Fruit fly (Drosophila melanogaster) whole organism, embryonic: ENCODE measurements around the gene CG16812.

Experiments used
- BtbVII ChIP-seq: fragments of 200-800 bp; sonication (Bioruptor generic); optimal IDR thresholded peaks from 3 replicates; lab custom pipeline; 2017; ENCODE audit warnings: missing biosample characterization, mild to moderate bottlenecking, missing genetic modification characterization
- CG10209 ChIP-seq: fragments of 200-800 bp; sonication (Bioruptor generic); optimal IDR thresholded peaks from 3 replicates; lab custom pipeline; 2017; ENCODE audit warnings: missing biosample characterization, mild to moderate bottlenecking, missing genetic modification characterization, missing genetic modification reagents
- CG10267 ChIP-seq: fragments of 200-800 bp; sonication (Bioruptor generic); optimal IDR thresholded peaks from 2 replicates; lab custom pipeline; 2018; ENCODE audit warnings: missing biosample characterization, mild to moderate bottlenecking, missing genetic modification characterization, moderate library complexity
- CG10565 ChIP-seq: fragments of 200-800 bp; sonication (Bioruptor generic); optimal IDR thresholded peaks from 3 replicates; lab custom pipeline; 2016; ENCODE audit warnings: missing biosample characterization, mild to moderate bottlenecking, missing genetic modification characterization
- CG11085 ChIP-seq: fragments of 200-800 bp; sonication (Bioruptor generic); IDR thresholded peaks from 2 replicates; pipeline ENCODE4 v1.3.6; 2022; ENCODE audit warnings: missing biosample characterization, missing genetic modification characterization
- CG11456 ChIP-seq: fragments of 200-800 bp; sonication (Bioruptor generic); IDR thresholded peaks from 3 replicates; pipeline ENCODE4 v1.3.6; 2022; ENCODE audit warnings: missing biosample characterization, missing genetic modification characterization
- CG14965 ChIP-seq: fragments of 200-800 bp; sonication (Bioruptor generic); optimal IDR thresholded peaks from 2 replicates; lab custom pipeline; 2016; ENCODE audit warnings: missing biosample characterization, missing genetic modification characterization, borderline replicate concordance
- CG15269 ChIP-seq: fragments of 200-800 bp; sonication (Bioruptor generic); optimal IDR thresholded peaks from 2 replicates; lab custom pipeline; 2018; ENCODE audit warnings: missing biosample characterization, mild to moderate bottlenecking, missing genetic modification characterization, moderate library complexity
- CG1529 ChIP-seq: fragments of 200-800 bp; sonication (Bioruptor generic); optimal IDR thresholded peaks from 3 replicates; lab custom pipeline; 2018; ENCODE audit warnings: missing biosample characterization, missing genetic modification characterization
- CG15479 ChIP-seq: fragments of 200-800 bp; sonication (Bioruptor generic); optimal IDR thresholded peaks from 3 replicates; lab custom pipeline; 2019; ENCODE audit warnings: missing biosample characterization, mild to moderate bottlenecking, missing genetic modification characterization, moderate library complexity
- CG17359 ChIP-seq: fragments of 200-800 bp; sonication (Bioruptor generic); optimal IDR thresholded peaks from 3 replicates; lab custom pipeline; 2018; ENCODE audit warnings: missing biosample characterization, mild to moderate bottlenecking, missing genetic modification characterization, moderate library complexity
- CG17568 ChIP-seq: fragments of 200-800 bp; sonication (Bioruptor generic); optimal IDR thresholded peaks from 2 replicates; lab custom pipeline; 2018; ENCODE audit warnings: missing biosample characterization, mild to moderate bottlenecking, missing genetic modification characterization, moderate library complexity
- CG17612 ChIP-seq: fragments of 200-800 bp; sonication (Bioruptor generic); IDR thresholded peaks from 2 replicates; pipeline ENCODE4 v1.3.6; 2022; ENCODE audit warnings: missing biosample characterization, missing genetic modification characterization
- CG18262 ChIP-seq: fragments of 200-800 bp; optimal IDR thresholded peaks from 3 replicates; lab custom pipeline; 2019; ENCODE audit warnings: missing biosample characterization, mild to moderate bottlenecking, missing genetic modification characterization, moderate library complexity
- CG30020 ChIP-seq: fragments of 200-800 bp; optimal IDR thresholded peaks from 2 replicates; lab custom pipeline; 2019; ENCODE audit warnings: missing biosample characterization, mild to moderate bottlenecking, missing genetic modification characterization, moderate library complexity
- CG3847 ChIP-seq: fragments of 200-800 bp; sonication (Bioruptor generic); IDR thresholded peaks from 2 replicates; pipeline ENCODE4 v1.3.6; 2022; ENCODE audit warnings: missing biosample characterization, missing genetic modification characterization
- CG42726 ChIP-seq: fragments of 200-800 bp; sonication (Bioruptor generic); IDR thresholded peaks from 2 replicates; pipeline ENCODE4 v1.3.6; 2022; ENCODE audit warnings: missing biosample characterization, missing genetic modification characterization; ENCODE audit not compliant: partially characterized antibody
- CG6791 ChIP-seq: fragments of 200-800 bp; sonication (Bioruptor generic); IDR thresholded peaks from 3 replicates; pipeline ENCODE4 v1.3.6; 2022; ENCODE audit warnings: missing biosample characterization, missing genetic modification characterization; ENCODE audit not compliant: partially characterized antibody
- CG6854 ChIP-seq: fragments of 200-800 bp; sonication (Bioruptor generic); optimal IDR thresholded peaks from 3 replicates; lab custom pipeline; 2017; ENCODE audit warnings: missing biosample characterization, mild to moderate bottlenecking, missing genetic modification characterization
- CG7987 ChIP-seq: fragments of 200-800 bp; sonication (Bioruptor generic); optimal IDR thresholded peaks from 2 replicates; lab custom pipeline; 2018; ENCODE audit warnings: missing biosample characterization, mild to moderate bottlenecking, missing genetic modification characterization, moderate library complexity
- H15 ChIP-seq: fragments of 200-800 bp; sonication (Bioruptor generic); IDR thresholded peaks from 3 replicates; pipeline ENCODE4 v1.3.6; 2022; ENCODE audit warnings: missing biosample characterization, missing genetic modification characterization
- H2.0 ChIP-seq: fragments of 200-800 bp; sonication (Bioruptor generic); IDR thresholded peaks from 2 replicates; pipeline ENCODE4 v1.3.6; 2022; ENCODE audit warnings: missing biosample characterization, missing genetic modification characterization
- Hmx ChIP-seq: fragments of 200-800 bp; sonication (Bioruptor generic); optimal IDR thresholded peaks from 2 replicates; lab custom pipeline; 2016; ENCODE audit warnings: missing biosample characterization, missing genetic modification characterization
- Kr ChIP-seq: fragments of 200-800 bp; sonication (Bioruptor generic); optimal IDR thresholded peaks from 2 replicates; lab custom pipeline; 2017; ENCODE audit warnings: missing biosample characterization, mild to moderate bottlenecking, missing genetic modification characterization
- Meics ChIP-seq: fragments of 200-800 bp; sonication (Bioruptor generic); optimal IDR thresholded peaks from 2 replicates; lab custom pipeline; 2017; ENCODE audit warnings: missing biosample characterization, mild to moderate bottlenecking, missing genetic modification characterization
- NK7.1 ChIP-seq: fragments of 200-800 bp; sonication (Bioruptor generic); optimal IDR thresholded peaks from 3 replicates; lab custom pipeline; 2016; ENCODE audit warnings: missing biosample characterization, missing genetic modification characterization
- Oli ChIP-seq: fragments of 200-800 bp; sonication (Bioruptor generic); optimal IDR thresholded peaks from 2 replicates; lab custom pipeline; 2018; ENCODE audit warnings: missing biosample characterization, mild to moderate bottlenecking, missing genetic modification characterization, moderate library complexity
- Sox100B ChIP-seq: fragments of 200-800 bp; sonication (Bioruptor generic); optimal IDR thresholded peaks from 3 replicates; lab custom pipeline; 2018; ENCODE audit warnings: missing biosample characterization, mild to moderate bottlenecking, missing genetic modification characterization
- Taf1 ChIP-seq: fragments of 200-800 bp; sonication (Bioruptor generic); IDR thresholded peaks from 2 replicates; pipeline ENCODE4 v1.3.6; 2022; ENCODE audit warnings: missing biosample characterization, missing genetic modification characterization
- br ChIP-seq: fragments of >200 bp; optimal IDR thresholded peaks from 2 replicates; lab custom pipeline; 2017
- cad ChIP-seq: fragments of >200 bp; optimal IDR thresholded peaks from 2 replicates; lab custom pipeline; 2017; ENCODE audit warnings: missing biosample characterization, missing genetic modification characterization
- chm ChIP-seq: fragments of 200-800 bp; sonication (Bioruptor generic); IDR thresholded peaks from 2 replicates; pipeline ENCODE4 v1.3.6; 2022; ENCODE audit warnings: missing biosample characterization, missing genetic modification characterization
- da ChIP-seq: fragments of 200-800 bp; sonication (Bioruptor generic); optimal IDR thresholded peaks from 2 replicates; lab custom pipeline; 2016; ENCODE audit warnings: missing biosample characterization, missing genetic modification characterization
- dimm ChIP-seq: fragments of 200-800 bp; sonication (Bioruptor generic); IDR thresholded peaks from 2 replicates; pipeline ENCODE4 v1.3.6; 2022; ENCODE audit warnings: missing biosample characterization, missing genetic modification characterization
- dmrt11E ChIP-seq: fragments of 200-800 bp; sonication (Bioruptor generic); optimal IDR thresholded peaks from 3 replicates; lab custom pipeline; 2018; ENCODE audit warnings: missing biosample characterization, mild to moderate bottlenecking, missing genetic modification characterization, moderate library complexity
- exex ChIP-seq: fragments of 200-800 bp; sonication (Bioruptor generic); optimal IDR thresholded peaks from 4 replicates; lab custom pipeline; 2018; ENCODE audit warnings: missing biosample characterization, mild to moderate bottlenecking, missing genetic modification characterization, moderate library complexity
- gsb ChIP-seq: fragments of 200-800 bp; sonication (Bioruptor generic); IDR thresholded peaks from 2 replicates; pipeline ENCODE4 v1.3.6; 2022; ENCODE audit warnings: missing biosample characterization, missing genetic modification characterization
- gt ChIP-seq: fragments of 200-800 bp; sonication (Bioruptor generic); IDR thresholded peaks from 2 replicates; pipeline ENCODE4 v1.3.6; 2022; ENCODE audit warnings: missing biosample characterization, missing genetic modification characterization
- hkb ChIP-seq, 2 experiments: fragments of 200-800 bp in 1 of 2; fragments of >200 bp in 1 of 2; sonication (Bioruptor generic) in 1 of 2; IDR thresholded peaks in 1 of 2; optimal IDR thresholded peaks in 1 of 2; 2 replicates each; pipeline versions ENCODE4 v1.3.6 to Lab custom; 2017 to 2022; ENCODE audit warnings: missing biosample characterization in 1 of 2, missing genetic modification characterization in 1 of 2
- jing ChIP-seq: fragments of 200-800 bp; sonication (Bioruptor generic); optimal IDR thresholded peaks from 2 replicates; lab custom pipeline; 2018; ENCODE audit warnings: missing biosample characterization, mild to moderate bottlenecking, missing genetic modification characterization
- lmd ChIP-seq: fragments of 200-800 bp; sonication (Bioruptor generic); IDR thresholded peaks from 2 replicates; pipeline ENCODE4 v1.3.6; 2022; ENCODE audit warnings: missing biosample characterization, missing genetic modification characterization
- org-1 ChIP-seq: fragments of 200-800 bp; sonication (Bioruptor generic); optimal IDR thresholded peaks from 2 replicates; lab custom pipeline; 2017; ENCODE audit warnings: missing biosample characterization, missing genetic modification characterization
- peb ChIP-seq: fragments of 200-800 bp; sonication (Bioruptor generic); IDR thresholded peaks from 2 replicates; pipeline ENCODE4 v1.3.6; 2022; ENCODE audit warnings: missing biosample characterization, missing genetic modification characterization
- pho ChIP-seq: fragments of 200-800 bp; sonication (Bioruptor generic); optimal IDR thresholded peaks from 2 replicates; lab custom pipeline; 2016; ENCODE audit warnings: missing biosample characterization, missing genetic modification characterization
- seq ChIP-seq: fragments of 200-800 bp; sonication (Bioruptor generic); IDR thresholded peaks from 2 replicates; pipeline ENCODE4 v1.3.6; 2022; ENCODE audit warnings: missing biosample characterization, missing genetic modification characterization
- sqz ChIP-seq: fragments of 200-800 bp; sonication (Bioruptor generic); optimal IDR thresholded peaks from 3 replicates; lab custom pipeline; 2018; ENCODE audit warnings: missing biosample characterization, mild to moderate bottlenecking, missing genetic modification characterization
- sr ChIP-seq: fragments of 200-800 bp; sonication (Bioruptor generic); IDR thresholded peaks from 3 replicates; pipeline ENCODE4 v1.3.6; 2022; ENCODE audit warnings: missing biosample characterization, missing genetic modification characterization
- ssp ChIP-seq: fragments of 200-800 bp; sonication (Bioruptor generic); IDR thresholded peaks from 2 replicates; pipeline ENCODE4 v1.3.6; 2022; ENCODE audit warnings: missing biosample characterization, missing genetic modification characterization
- tll ChIP-seq, 2 experiments: fragments of 200-800 bp in 1 of 2; fragments of >200 bp in 1 of 2; sonication (Bioruptor generic) in 1 of 2; optimal IDR thresholded peaks; 2 replicates each; lab custom pipeline; 2017 to 2019; ENCODE audit warnings: missing biosample characterization in 2 of 2, missing genetic modification characterization in 2 of 2, mild to moderate bottlenecking in 1 of 2, moderate library complexity in 1 of 2
- twi ChIP-seq: fragments of 200-800 bp; optimal IDR thresholded peaks from 2 replicates; lab custom pipeline; 2019; ENCODE audit warnings: missing biosample characterization, mild to moderate bottlenecking, missing genetic modification characterization, moderate library complexity
- yki ChIP-seq: fragments of >200 bp; optimal IDR thresholded peaks from 3 replicates; lab custom pipeline; 2018
- zen ChIP-seq: fragments of 200-800 bp; sonication (Bioruptor generic); optimal IDR thresholded peaks from 3 replicates; lab custom pipeline; 2018; ENCODE audit warnings: missing biosample characterization, mild to moderate bottlenecking, missing genetic modification characterization, moderate library complexity

The CG16812 gene

dm6 chr2L:13229388-13229882 lies 7.0 kb downstream of the CG16812 start, which contains the start of gene CG16815:
TSS of gene CG16815 (plus strand) at chr2L:13229832.
- TF ChIP-seq CG3847 (GFP tag; lab: Robert Waterston, UW), result no peak
- no peak for TF ChIP-seq lmd (GFP tag; lab: Robert Waterston, UW)
- TF ChIP-seq Meics (GFP tag; lab: Kevin White, UChicago), result no peak
- TF ChIP-seq zen (tag; lab: Kevin White, UChicago), result peak; percentile 95
- no peak for TF ChIP-seq da
- peak; percentile 21; the same call in 1 of the 2 replicates for TF ChIP-seq gt (GFP tag; lab: Robert Waterston, UW)
- no peak for TF ChIP-seq NK7.1 (GFP tag; lab: Kevin White, UChicago)
- TF ChIP-seq CG10565 (GFP tag; lab: Kevin White, UChicago), result no peak
- no peak for TF ChIP-seq H15
- TF ChIP-seq exex, result no peak
- no peak for TF ChIP-seq dimm (GFP tag; lab: Robert Waterston, UW)
- no peak for TF ChIP-seq Hmx (GFP tag; lab: Kevin White, UChicago)
- TF ChIP-seq gsb (GFP tag; lab: Robert Waterston, UW), result no peak
- no peak for TF ChIP-seq pho
- TF ChIP-seq chm (GFP tag; lab: Robert Waterston, UW), result no peak
- no peak for TF ChIP-seq br
- TF ChIP-seq CG42726, result no peak
- no peak for TF ChIP-seq Oli (tag; lab: Kevin White, UChicago)
- no peak for TF ChIP-seq seq (GFP tag; lab: Robert Waterston, UW)
- TF ChIP-seq CG11456 (GFP tag; lab: Robert Waterston, UW), result no peak
- TF ChIP-seq Kr (GFP tag; lab: Kevin White, UChicago), result peak; percentile 77
- no peak for TF ChIP-seq H2.0 (GFP tag; lab: Robert Waterston, UW)
- TF ChIP-seq CG14965 (GFP tag; lab: Kevin White, UChicago), result no peak
- TF ChIP-seq tll (GFP tag; optimal IDR thresholded peaks at IDR 0.05; lab: Kevin White, UChicago), result peak in 1 of 2 experiments; percentile 87
- no peak for TF ChIP-seq Sox100B (GFP tag; lab: Kevin White, UChicago)
- TF ChIP-seq hkb (optimal IDR thresholded peaks at IDR 0.05; lab: Kevin White, UChicago), result no peak
- no peak for TF ChIP-seq hkb (GFP tag; IDR thresholded peaks at IDR 0.05; lab: Robert Waterston, UW)
- no peak for TF ChIP-seq CG30020 (tag; lab: Kevin White, UChicago)
- TF ChIP-seq CG7987 (GFP tag; lab: Kevin White, UChicago), result no peak
- TF ChIP-seq jing (GFP tag; lab: Kevin White, UChicago), result no peak
- TF ChIP-seq cad (GFP tag; lab: Kevin White, UChicago), result peak; percentile 91
- no peak for TF ChIP-seq CG6791 (GFP tag; lab: Robert Waterston, UW)
- no peak for TF ChIP-seq yki (lab: Kevin White, UChicago)
- TF ChIP-seq Taf1, result no peak
- no peak for TF ChIP-seq CG17612 (GFP tag; lab: Robert Waterston, UW)
- no peak for TF ChIP-seq dmrt11E (tag; lab: Kevin White, UChicago)
- no peak for TF ChIP-seq CG10267 (tag; lab: Kevin White, UChicago)
- TF ChIP-seq CG11085 (GFP tag; lab: Robert Waterston, UW), result no peak
- TF ChIP-seq twi (tag; lab: Kevin White, UChicago), result peak; percentile 59
- TF ChIP-seq sqz (GFP tag; lab: Kevin White, UChicago), result no peak
- no peak for TF ChIP-seq peb
- no peak for TF ChIP-seq CG18262
- no peak for TF ChIP-seq org-1 (GFP tag; lab: Kevin White, UChicago)
- TF ChIP-seq CG15269 (tag; lab: Kevin White, UChicago), result no peak
- TF ChIP-seq CG17359 (tag; lab: Kevin White, UChicago), result no peak
- TF ChIP-seq BtbVII (GFP tag; lab: Kevin White, UChicago), result no peak
- TF ChIP-seq CG15479 (GFP tag; lab: Kevin White, UChicago), result peak; percentile 100
- no peak for TF ChIP-seq ssp
- TF ChIP-seq CG10209, result no peak
- TF ChIP-seq CG17568 (GFP tag; lab: Kevin White, UChicago), result no peak
- no peak for TF ChIP-seq sr (GFP tag; lab: Robert Waterston, UW)
- no peak for TF ChIP-seq CG6854 (GFP tag; lab: Kevin White, UChicago)
- no peak for TF ChIP-seq CG1529 (GFP tag; lab: Kevin White, UChicago)
